Worm (Caenorhabditis elegans): Measurements from ENCODE around the gene gyf-1.

The gyf-1 gene

DNA sequence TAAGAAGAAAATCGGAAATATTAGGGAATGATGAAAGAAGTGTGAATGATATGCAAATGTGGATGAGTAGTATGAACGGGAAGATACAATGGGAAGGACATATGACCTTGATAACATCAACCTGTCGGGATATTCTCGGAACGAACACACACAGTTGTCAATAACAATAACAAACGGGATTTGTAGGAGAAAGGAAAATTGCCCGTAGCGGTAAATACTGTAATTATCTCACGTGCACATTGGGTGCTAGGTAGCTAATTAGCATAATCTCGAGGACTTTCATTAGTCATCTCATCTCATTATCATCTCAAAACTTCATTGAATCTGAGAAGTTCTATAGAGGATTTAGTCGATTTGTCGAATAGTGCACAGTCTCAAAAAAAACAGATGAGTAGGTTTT is 29.0 kb downstream of the gyf-1 start:
- TF ChIP-seq pha-4 (tag; optimal IDR thresholded peaks at IDR 0.05) (no peak), sdc-2 (tag; optimal IDR thresholded peaks at IDR 0.05) (no peak), ahr-1 (tag; optimal IDR thresholded peaks at IDR 0.05) (no peak), K09A11.1 (tag; optimal IDR thresholded peaks at IDR 0.05; ENCODE audit: insufficient read depth) (no peak), lim-6 (tag; optimal IDR thresholded peaks at IDR 0.05) (no peak), gmeb-2 (tag; optimal IDR thresholded peaks at IDR 0.05) (no peak), pag-3 (tag; optimal IDR thresholded peaks at IDR 0.05; ENCODE audit: borderline replicate concordance) (no peak), che-1 (tag; optimal IDR thresholded peaks at IDR 0.05) (no peak), mec-3 (tag; optimal IDR thresholded peaks at IDR 0.05; ENCODE audit: borderline replicate concordance) (no peak), elt-2 (tag; optimal IDR thresholded peaks at IDR 0.05) (no peak), hlh-8 (tag; optimal IDR thresholded peaks at IDR 0.05) (no peak), ceh-45 (GFP tag; IDR thresholded peaks at IDR 0.05) (no peak), tbx-2 (tag; optimal IDR thresholded peaks at IDR 0.05) (no peak), sox-4 (tag; optimal IDR thresholded peaks at IDR 0.05) (no peak), madf-2 (tag; optimal IDR thresholded peaks at IDR 0.05) (no peak)

DNA sequence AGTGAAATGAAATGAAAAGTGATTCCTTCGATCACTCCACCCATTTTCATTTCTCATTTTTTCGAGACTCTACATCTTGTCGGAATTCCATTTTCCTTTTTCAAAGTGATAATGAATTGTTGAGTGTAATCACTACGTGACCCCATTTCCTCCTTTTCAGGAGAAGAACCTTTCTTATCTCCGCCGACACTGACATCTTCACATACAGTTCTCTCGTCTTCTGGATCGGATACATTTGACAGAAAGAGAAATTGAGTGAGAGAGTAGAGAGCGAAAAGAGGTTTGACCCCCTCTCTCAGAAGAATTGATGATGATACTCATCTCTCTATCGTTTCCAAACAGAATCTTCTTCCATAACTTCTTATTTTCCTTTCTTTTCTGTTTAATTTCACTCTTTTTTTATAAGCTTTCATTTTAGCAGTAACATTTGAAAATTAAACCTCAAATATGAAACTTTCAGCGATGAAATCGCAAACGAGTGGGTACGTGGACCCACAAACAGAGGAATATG is 29.9 kb downstream of the gyf-1 start, which contains the start of gene dpy-2:
Gene dpy-2 (plus strand): TSS at position 461 of the 511 bp plus-strand sequence.
- TF ChIP-seq che-1 (tag; optimal IDR thresholded peaks at IDR 0.05), result no peak
- TF ChIP-seq elt-2 (tag; optimal IDR thresholded peaks at IDR 0.05), result no peak
- no peak for TF ChIP-seq ama-1 (optimal IDR thresholded peaks at IDR 0.05)
- no peak for TF ChIP-seq nhr-232 (tag; optimal IDR thresholded peaks at IDR 0.05)
- TF ChIP-seq Y22D7AL.16 (tag; optimal IDR thresholded peaks at IDR 0.05), result no peak
- TF ChIP-seq unc-86 (tag; optimal IDR thresholded peaks at IDR 0.05), result no peak
- TF ChIP-seq ceh-9 (tag; optimal IDR thresholded peaks at IDR 0.05), result no peak

DNA sequence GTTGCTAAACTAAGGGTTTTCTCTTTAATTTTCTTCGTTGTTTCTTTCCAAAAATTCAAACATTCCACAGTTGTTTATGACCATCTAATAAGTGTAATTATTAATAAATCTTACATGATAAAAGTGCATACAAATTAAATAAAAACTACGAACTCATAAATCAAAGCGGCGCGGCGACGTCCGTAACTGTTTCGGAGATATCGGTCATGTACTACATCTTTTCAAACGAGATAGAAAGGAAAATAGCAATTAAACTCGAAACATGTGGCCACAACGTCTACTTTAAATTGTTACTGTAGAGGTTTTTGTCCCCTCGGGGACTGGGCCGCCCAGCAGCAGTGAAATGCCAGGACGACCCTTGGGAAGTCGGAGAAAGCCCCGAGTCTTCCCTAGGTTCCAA is 31.8 kb downstream of the gyf-1 start:
- TF ChIP-seq madf-2 (tag; optimal IDR thresholded peaks at IDR 0.05) (no peak), K02D7.2 (tag; optimal IDR thresholded peaks at IDR 0.05) (no peak), ceh-18 (tag; optimal IDR thresholded peaks at IDR 0.05) (no peak), sox-2 (GFP tag; IDR thresholded peaks at IDR 0.05) (no peak), fax-1 (tag; optimal IDR thresholded peaks at IDR 0.05) (no peak), pag-3 (tag; optimal IDR thresholded peaks at IDR 0.05; ENCODE audit: borderline replicate concordance) (no peak), pros-1 (tag; optimal IDR thresholded peaks at IDR 0.05) (no peak)

DNA sequence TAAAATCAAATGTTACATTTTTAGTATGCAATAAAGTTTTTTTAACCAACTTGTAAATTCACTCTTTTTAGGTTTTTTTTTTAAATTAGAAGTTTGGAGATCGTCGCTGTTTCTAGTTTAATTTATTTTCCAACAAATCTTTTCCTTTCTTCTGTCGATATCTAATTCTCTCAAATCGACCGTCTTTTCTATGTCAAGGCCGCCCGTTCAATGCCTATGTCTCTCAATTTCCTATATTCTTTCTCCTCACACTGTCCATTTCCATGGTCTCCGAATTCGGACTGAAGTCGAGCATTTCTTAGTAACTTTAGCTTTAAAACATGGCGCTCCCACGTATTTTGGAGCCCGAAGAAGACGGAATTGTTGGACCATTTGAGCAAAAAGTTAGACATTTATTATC is 32.6 kb downstream of the gyf-1 start, which contains the start of the genes T14B4.5 and T14B4.20:
Gene T14B4.5 (plus strand): TSS at position 226 of the 400 bp plus-strand sequence.
Gene T14B4.20 (plus strand): TSS at position 264 of the 400 bp plus-strand sequence.
- TF ChIP-seq ceh-14 (tag; optimal IDR thresholded peaks at IDR 0.05) (no peak), dve-1 (tag; optimal IDR thresholded peaks at IDR 0.05) (no peak), ref-2 (tag; optimal IDR thresholded peaks at IDR 0.05) (no peak), ceh-18 (tag; optimal IDR thresholded peaks at IDR 0.05) (no peak), unc-55 (GFP tag; optimal IDR thresholded peaks at IDR 0.05) (no peak), C38D4.7 (GFP tag; optimal IDR thresholded peaks at IDR 0.05) (no peak), ets-4 (tag; optimal IDR thresholded peaks at IDR 0.05) (no peak), ahr-1 (tag; optimal IDR thresholded peaks at IDR 0.05) (no peak), pros-1 (tag; optimal IDR thresholded peaks at IDR 0.05) (no peak), nfya-1 (tag; optimal IDR thresholded peaks at IDR 0.05) (no peak), lin-11 (tag; optimal IDR thresholded peaks at IDR 0.05) (no peak), madf-2 (tag; optimal IDR thresholded peaks at IDR 0.05) (no peak), pha-2 (tag; optimal IDR thresholded peaks at IDR 0.05) (no peak)

ce11 chrII:6718221-6718620 is 34.2 kb downstream of the gyf-1 start, which contains the start of gene tsp-10:
Gene tsp-10 (plus strand): TSS chrII:6718586.
- TF ChIP-seq ceh-31 (tag; optimal IDR thresholded peaks at IDR 0.05), result no peak
- TF ChIP-seq tbx-2 (tag; optimal IDR thresholded peaks at IDR 0.05), result no peak
- TF ChIP-seq ets-4 (tag; optimal IDR thresholded peaks at IDR 0.05), result no peak
- no peak for TF ChIP-seq nfya-1 (tag; optimal IDR thresholded peaks at IDR 0.05)
- no peak for TF ChIP-seq hlh-15 (tag; optimal IDR thresholded peaks at IDR 0.05)
- TF ChIP-seq ceh-24 (tag; optimal IDR thresholded peaks at IDR 0.05), result no peak
- TF ChIP-seq ttx-3 (tag; optimal IDR thresholded peaks at IDR 0.05), result no peak
- no peak for TF ChIP-seq ceh-45 (GFP tag; IDR thresholded peaks at IDR 0.05)
- TF ChIP-seq F13H6.1 (tag; optimal IDR thresholded peaks at IDR 0.05), result no peak
- TF ChIP-seq elt-4 (tag; optimal IDR thresholded peaks at IDR 0.05), result no peak
- no peak for TF ChIP-seq ama-1 (optimal IDR thresholded peaks at IDR 0.05)

Data from whole organism, late embryonic.